Fruit fly (Drosophila melanogaster): ENCODE results near the gene indra.
A peak's percentile ranks its signal among the peaks of the same experiment; 100 is the strongest.

Gene indra

DNA sequence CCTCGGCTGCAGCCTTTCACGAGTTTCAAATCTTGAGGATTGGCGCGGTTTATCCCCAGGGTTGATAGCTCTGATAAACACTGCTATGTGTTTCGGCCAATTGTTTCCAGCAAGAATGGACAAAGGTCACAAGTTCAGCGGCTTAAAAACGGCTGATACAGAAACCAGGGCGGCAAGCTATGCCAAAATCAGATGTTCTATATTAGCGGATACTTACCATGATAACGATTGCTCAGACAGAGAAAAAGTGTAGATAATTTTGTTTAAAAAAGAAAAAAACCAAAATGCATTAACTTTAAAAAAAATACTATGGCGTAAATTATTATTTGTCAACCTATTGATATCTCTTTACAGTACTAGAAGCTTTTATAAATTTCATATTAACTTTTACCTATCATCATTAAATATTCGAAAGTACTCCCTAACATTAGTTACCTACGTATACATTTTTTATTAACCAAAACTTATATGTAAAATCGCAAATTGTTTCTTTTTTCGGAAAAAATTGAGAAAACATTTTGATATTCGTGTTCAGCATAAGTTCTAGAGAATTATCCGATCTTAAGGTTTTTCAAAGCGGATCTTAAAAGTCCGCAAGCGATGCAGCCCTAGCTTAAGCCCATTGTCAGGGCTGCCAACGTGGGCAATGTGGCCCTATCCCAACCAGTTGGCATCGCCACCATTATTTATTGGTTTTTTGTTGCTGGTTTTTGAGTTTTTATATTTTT lies 29.0 kb downstream of the indra start, which contains the start of the genes sturkopf and Herc4 (continued):
- TF ChIP-seq Chrac-16 (GFP tag; optimal IDR thresholded peaks at IDR 0.05) (peak; percentile 57), CG6765 (GFP tag; optimal IDR thresholded peaks at IDR 0.05) (peak; percentile 43), sna (GFP tag; IDR thresholded peaks at IDR 0.05; ENCODE audit: partially characterized antibody) (no peak), CG11093 (GFP tag; IDR thresholded peaks at IDR 0.05) (no peak), CG9215 (GFP tag; IDR thresholded peaks at IDR 0.05) (peak; percentile 61; the same call in 1 of the 2 replicates), tll (GFP tag; optimal IDR thresholded peaks at IDR 0.05) (peak in 1 of 2 experiments; percentile 21), CG7556 (GFP tag; optimal IDR thresholded peaks at IDR 0.05) (peak; percentile 92), CG8924 (tag; optimal IDR thresholded peaks at IDR 0.05) (peak; percentile 85), CG3995 (GFP tag; optimal IDR thresholded peaks at IDR 0.05) (no peak), sr (GFP tag; IDR thresholded peaks at IDR 0.05) (no peak), CG14667 (GFP tag; IDR thresholded peaks at IDR 0.05) (0 out of 2 replicates have a peak, but pooled peaks have one; percentile 24), Fer3 (tag; optimal IDR thresholded peaks at IDR 0.05) (peak; percentile 41), oc (tag; optimal IDR thresholded peaks at IDR 0.05) (peak; percentile 40), CG9437 (GFP tag; optimal IDR thresholded peaks at IDR 0.05) (peak; percentile 85), CG6813 (GFP tag; optimal IDR thresholded peaks at IDR 0.05) (no peak), CG8359 (GFP tag; optimal IDR thresholded peaks at IDR 0.05; ENCODE audit: borderline replicate concordance) (no peak), CG4617 (GFP tag; optimal IDR thresholded peaks at IDR 0.05; ENCODE audit: borderline replicate concordance) (peak; percentile 77), Vsx1 (GFP tag; optimal IDR thresholded peaks at IDR 0.05) (no peak), esg (GFP tag; conservative IDR thresholded peaks at IDR 0.05) (peak; percentile 60; the same call in 1 of the 2 replicates), HHEX (GFP tag; optimal IDR thresholded peaks at IDR 0.05) (peak; percentile 16), mld (GFP tag; IDR thresholded peaks at IDR 0.05; ENCODE audit: partially characterized antibody) (no peak), Fer1 (GFP tag; optimal IDR thresholded peaks at IDR 0.05) (peak; percentile 56), CG1792 (GFP tag; optimal IDR thresholded peaks at IDR 0.05) (peak; percentile 16), tin (GFP tag; optimal IDR thresholded peaks at IDR 0.05) (peak; percentile 61), Dref (GFP tag; IDR thresholded peaks at IDR 0.05) (peak; percentile 49), cad (GFP tag; optimal IDR thresholded peaks at IDR 0.05) (no peak), CG11085 (GFP tag; IDR thresholded peaks at IDR 0.05) (peak; percentile 63), Bdp1 (GFP tag; optimal IDR thresholded peaks at IDR 0.05) (peak; percentile 51), inv (GFP tag; IDR thresholded peaks at IDR 0.05; ENCODE audit: partially characterized antibody) (no peak), CG18764 (GFP tag; optimal IDR thresholded peaks at IDR 0.05) (no peak), CG12391 (tag; optimal IDR thresholded peaks at IDR 0.05) (peak; percentile 79), CG11695 (GFP tag; IDR thresholded peaks at IDR 0.05) (peak; percentile 40; the same call in 1 of the 3 replicates), CG14441 (GFP tag; IDR thresholded peaks at IDR 0.05) (peak; percentile 50), danr (GFP tag; IDR thresholded peaks at IDR 0.05) (peak; percentile 43; the same call in 1 of the 2 replicates), CG15269 (tag; optimal IDR thresholded peaks at IDR 0.05) (peak; percentile 77), CG17912 (GFP tag; optimal IDR thresholded peaks at IDR 0.05) (no peak), CG6689 (GFP tag; IDR thresholded peaks at IDR 0.05) (peak; percentile 64), Asciz (GFP tag; optimal IDR thresholded peaks at IDR 0.05) (peak; percentile 46), CG9876 (GFP tag; optimal IDR thresholded peaks at IDR 0.05) (peak; percentile 46), CG16863 (GFP tag; optimal IDR thresholded peaks at IDR 0.05) (peak; percentile 73), CG8478 (optimal IDR thresholded peaks at IDR 0.05) (no peak), CG2712 (tag; optimal IDR thresholded peaks at IDR 0.05) (peak; percentile 73), CG6791 (GFP tag; IDR thresholded peaks at IDR 0.05; ENCODE audit: partially characterized antibody) (no peak), gce (GFP tag; IDR thresholded peaks at IDR 0.05) (no peak), CG8290 (GFP tag; optimal IDR thresholded peaks at IDR 0.05) (peak; percentile 84), CG8290 (tag; optimal IDR thresholded peaks at IDR 0.05) (peak in 1 of 2 experiments; percentile 16), h (optimal IDR thresholded peaks at IDR 0.05) (no peak), CG18476 (GFP tag; optimal IDR thresholded peaks at IDR 0.05) (peak; percentile 43), CG9727 (GFP tag; optimal IDR thresholded peaks at IDR 0.05) (peak; percentile 82), CG31224 (GFP tag; IDR thresholded peaks at IDR 0.05) (no peak)

Data from whole organism, embryonic.